Worm (Caenorhabditis elegans): ENCODE measurements around the gene fbxa-22.
"Not testable (repeated sequence)": the region's sequence is repeated elsewhere in the genome, so short reads cannot be mapped to it uniquely, and the experiment has no call there.

fbxa-22 gene

ce11 chrIII:931405-931804 is 7.3 kb upstream of the fbxa-22 start:
- TF ChIP-seq sma-9 (GFP tag; optimal IDR thresholded peaks at IDR 0.05), result peak; percentile 18
- not testable (repeated sequence) for TF ChIP-seq sma-9 (tag; optimal IDR thresholded peaks at IDR 0.05)

- TF ChIP-seq fos-1 (tag; optimal IDR thresholded peaks at IDR 0.05) (peak; percentile 68), nhr-10 (tag; optimal IDR thresholded peaks at IDR 0.05) (no peak)
Observed at ce11 chrIII:936037-936507, 2.6 kb upstream of the fbxa-22 start, which contains the start of gene fbxa-55. Gene fbxa-55 (minus strand): TSS chrIII:936087.

- TF ChIP-seq ztf-11 (tag; optimal IDR thresholded peaks at IDR 0.05) (no peak), unc-39 (tag; optimal IDR thresholded peaks at IDR 0.05) (no peak), aly-2 (tag; optimal IDR thresholded peaks at IDR 0.05) (no peak), nhr-10 (tag; optimal IDR thresholded peaks at IDR 0.05) (no peak)
Observed at ce11 chrIII:937961-938360, 708 bp upstream of the fbxa-22 start, which contains the start of gene fbxa-56. Gene fbxa-56 (minus strand): TSS chrIII:938061.

- TF ChIP-seq nhr-25 (tag; optimal IDR thresholded peaks at IDR 0.05) (no peak), egl-27 (tag; optimal IDR thresholded peaks at IDR 0.05) (no peak), nhr-77 (tag; optimal IDR thresholded peaks at IDR 0.05) (no peak)
Observed at ce11 chrIII:941958-942357, 3.3 kb downstream of the fbxa-22 start.

- TF ChIP-seq nhr-237 (tag; optimal IDR thresholded peaks at IDR 0.05) (no peak), gmeb-1 (tag; optimal IDR thresholded peaks at IDR 0.05) (no peak), fos-1 (tag; optimal IDR thresholded peaks at IDR 0.05) (peak; percentile 56), dmd-4 (tag; optimal IDR thresholded peaks at IDR 0.05) (no peak), nhr-10 (tag; optimal IDR thresholded peaks at IDR 0.05) (no peak)
Observed at ce11 chrIII:943426-943927, 4.8 kb downstream of the fbxa-22 start, which contains the start of gene fbxa-59. Gene fbxa-59 (minus strand): TSS chrIII:943476.

- TF ChIP-seq nhr-10 (tag; optimal IDR thresholded peaks at IDR 0.05) (no peak), gmeb-1 (tag; optimal IDR thresholded peaks at IDR 0.05) (peak; percentile 28), ztf-11 (tag; optimal IDR thresholded peaks at IDR 0.05) (no peak), fos-1 (tag; optimal IDR thresholded peaks at IDR 0.05) (peak; percentile 83), zag-1 (tag; optimal IDR thresholded peaks at IDR 0.05) (no peak), peb-1 (tag; optimal IDR thresholded peaks at IDR 0.05) (no peak), sem-4 (tag; optimal IDR thresholded peaks at IDR 0.05) (no peak), nhr-129 (tag; optimal IDR thresholded peaks at IDR 0.05) (peak; percentile 19), sma-9 (GFP tag; optimal IDR thresholded peaks at IDR 0.05) (peak; percentile 9), sma-9 (tag; optimal IDR thresholded peaks at IDR 0.05) (no peak)
Observed at ce11 chrIII:946250-946725, 7.6 kb downstream of the fbxa-22 start, which contains the start of gene fbxa-60. Gene fbxa-60 (minus strand): TSS chrIII:946300.

- TF ChIP-seq nhr-11 (tag; optimal IDR thresholded peaks at IDR 0.05) (no peak), nhr-21 (tag; optimal IDR thresholded peaks at IDR 0.05) (no peak), lin-13 (GFP tag; optimal IDR thresholded peaks at IDR 0.05) (peak; percentile 2), nhr-10 (tag; optimal IDR thresholded peaks at IDR 0.05) (no peak), skn-1 (tag; optimal IDR thresholded peaks at IDR 0.05) (no peak), aly-2 (tag; optimal IDR thresholded peaks at IDR 0.05) (no peak), R02D3.7 (tag; optimal IDR thresholded peaks at IDR 0.05) (no peak), fos-1 (tag; optimal IDR thresholded peaks at IDR 0.05) (no peak), C34F6.9 (tag; optimal IDR thresholded peaks at IDR 0.05) (peak; percentile 39), crh-2 (tag; optimal IDR thresholded peaks at IDR 0.05) (no peak), elt-1 (tag; optimal IDR thresholded peaks at IDR 0.05) (no peak), lsy-2 (tag; optimal IDR thresholded peaks at IDR 0.05) (peak in 1 of 2 experiments; percentile 54), ceh-16 (tag; optimal IDR thresholded peaks at IDR 0.05) (no peak), unc-55 (GFP tag; optimal IDR thresholded peaks at IDR 0.05) (peak; percentile 59), nhr-23 (tag; optimal IDR thresholded peaks at IDR 0.05) (no peak), nhr-129 (tag; optimal IDR thresholded peaks at IDR 0.05) (no peak), ceh-82 (tag; optimal IDR thresholded peaks at IDR 0.05) (no peak), sma-9 (GFP tag; optimal IDR thresholded peaks at IDR 0.05) (no peak), sma-9 (tag; optimal IDR thresholded peaks at IDR 0.05) (no peak), sem-4 (tag; optimal IDR thresholded peaks at IDR 0.05) (no peak), blmp-1 (tag; optimal IDR thresholded peaks at IDR 0.05; ENCODE audit: insufficient read depth) (no peak), ztf-11 (tag; optimal IDR thresholded peaks at IDR 0.05) (no peak), unc-39 (tag; optimal IDR thresholded peaks at IDR 0.05) (no peak)
Observed at ce11 chrIII:950472-950871, 11.8 kb downstream of the fbxa-22 start, which contains the start of the genes fbxa-67 and fbxa-11. Gene fbxa-67 (minus strand): TSS chrIII:950670. Gene fbxa-11 (plus strand): TSS chrIII:950869.

Data from whole organism, L2 larva.